Fruit fly (Drosophila melanogaster): Measurements from ENCODE around the gene CG2656.

DNA sequence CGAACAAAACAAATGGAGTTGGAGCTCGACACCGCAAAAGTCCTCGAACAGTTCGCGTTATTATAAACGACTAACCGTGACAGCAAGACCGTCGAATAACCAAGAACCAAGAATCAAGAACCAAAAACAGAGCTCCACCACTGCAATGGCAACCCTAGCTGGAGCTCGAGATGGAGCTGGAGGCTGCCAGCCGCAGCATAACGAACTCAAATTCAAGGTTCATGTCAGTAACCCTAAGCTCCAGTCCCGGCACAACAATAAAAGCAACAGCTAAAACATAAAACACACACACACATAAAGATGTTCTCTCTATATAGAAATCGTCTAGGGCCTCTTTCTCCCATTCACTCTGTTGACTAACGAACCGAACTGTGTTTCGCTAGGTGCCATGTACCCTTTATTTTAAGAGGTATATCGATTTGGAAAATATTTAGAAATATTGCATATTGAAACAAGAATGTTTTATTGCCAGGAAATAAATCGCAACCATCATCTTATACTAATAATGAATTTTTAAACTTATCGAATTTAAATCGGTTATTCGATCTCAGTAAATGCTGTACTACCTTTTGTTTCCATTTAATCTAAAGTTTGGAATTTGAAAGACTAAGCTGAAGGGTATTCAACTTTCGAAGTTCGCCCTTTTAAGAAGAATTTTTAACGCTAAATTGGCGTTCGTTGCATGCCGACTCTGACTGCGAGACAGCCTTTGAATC lies 27.0 kb downstream of the CG2656 start:
- peak; percentile 85 for TF ChIP-seq CG9948 (tag; optimal IDR thresholded peaks at IDR 0.05)
- peak; percentile 92 for TF ChIP-seq EcR (GFP tag; optimal IDR thresholded peaks at IDR 0.05)
- TF ChIP-seq Ets98B (GFP tag; IDR thresholded peaks at IDR 0.05) = no peak

Data from whole organism, pupa.